Worm (Caenorhabditis elegans) whole organism, late embryonic: ENCODE measurements around the gene pelo-1.
A peak's percentile ranks its signal among the peaks of the same experiment; 100 is the strongest.

Experiments
- C08G9.2 ChIP-seq: sonication (generic microtip); optimal IDR thresholded peaks from 2 replicates; lab custom pipeline; 2016; ENCODE audit warnings: mild to moderate bottlenecking, missing genetic modification characterization, moderate library complexity, missing compliant biosample characterization
- C38D4.7 ChIP-seq: fragments of 200-800 bp; sonication (Bioruptor generic); optimal IDR thresholded peaks from 2 replicates; lab custom pipeline; 2018; ENCODE audit warnings: mild to moderate bottlenecking, missing genetic modification characterization, moderate library complexity, missing compliant biosample characterization
- F13H6.1 ChIP-seq: sonication (generic microtip); optimal IDR thresholded peaks from 2 replicates; lab custom pipeline; 2016; ENCODE audit warnings: missing genetic modification characterization, missing compliant biosample characterization
- T23F11.4 ChIP-seq: fragments of 200-800 bp; sonication (Bioruptor generic); optimal IDR thresholded peaks from 2 replicates; lab custom pipeline; 2018; ENCODE audit warnings: mild to moderate bottlenecking, missing genetic modification characterization, missing compliant biosample characterization
- ahr-1 ChIP-seq: sonication (generic microtip); optimal IDR thresholded peaks from 2 replicates; lab custom pipeline; 2016; ENCODE audit warnings: missing genetic modification characterization, missing compliant biosample characterization
- ama-1 ChIP-seq: fragments of 150-350 bp; optimal IDR thresholded peaks from 2 replicates; lab custom pipeline; 2014
- ceh-14 ChIP-seq: sonication (generic microtip); optimal IDR thresholded peaks from 2 replicates; lab custom pipeline; 2016; ENCODE audit warnings: missing genotype, missing genetic modification characterization, missing compliant biosample characterization
- ceh-18 ChIP-seq: sonication (generic microtip); optimal IDR thresholded peaks from 2 replicates; lab custom pipeline; 2016; ENCODE audit warnings: missing genetic modification characterization, missing compliant biosample characterization
- ceh-19 ChIP-seq: fragments of 200-800 bp; sonication (Bioruptor generic); optimal IDR thresholded peaks from 2 replicates; lab custom pipeline; 2018; ENCODE audit warnings: mild to moderate bottlenecking, missing genetic modification characterization, missing compliant biosample characterization
- ceh-30 ChIP-seq: fragments of 150-350 bp; optimal IDR thresholded peaks from 2 replicates; lab custom pipeline; 2014; ENCODE audit warnings: missing biosample characterization, missing genetic modification characterization
- ceh-31 ChIP-seq: sonication (generic microtip); optimal IDR thresholded peaks from 2 replicates; lab custom pipeline; 2016; ENCODE audit warnings: missing genetic modification characterization, missing compliant biosample characterization
- ceh-34 ChIP-seq: sonication (generic microtip); optimal IDR thresholded peaks from 2 replicates; lab custom pipeline; 2016; ENCODE audit warnings: mild to moderate bottlenecking, missing genetic modification characterization, missing compliant biosample characterization
- ceh-48 ChIP-seq: sonication (generic microtip); optimal IDR thresholded peaks from 2 replicates; lab custom pipeline; 2016; ENCODE audit warnings: missing genetic modification characterization, inconsistent platforms, missing compliant biosample characterization
- ceh-6 ChIP-seq: fragments of 200-800 bp; sonication (Bioruptor generic); optimal IDR thresholded peaks from 2 replicates; lab custom pipeline; 2018; ENCODE audit warnings: mild to moderate bottlenecking, missing genetic modification characterization, missing compliant biosample characterization
- ceh-9 ChIP-seq: sonication (generic microtip); optimal IDR thresholded peaks from 2 replicates; lab custom pipeline; 2016; ENCODE audit warnings: mild to moderate bottlenecking, missing genetic modification characterization, inconsistent platforms, missing compliant biosample characterization
- elt-4 ChIP-seq: sonication (generic microtip); optimal IDR thresholded peaks from 2 replicates; lab custom pipeline; 2016; ENCODE audit warnings: missing genetic modification characterization, missing compliant biosample characterization
- ets-4 ChIP-seq: sonication (generic microtip); optimal IDR thresholded peaks from 2 replicates; lab custom pipeline; 2016; ENCODE audit warnings: missing genetic modification characterization, missing compliant biosample characterization
- eyg-1 ChIP-seq: sonication (generic microtip); optimal IDR thresholded peaks from 2 replicates; lab custom pipeline; 2016; ENCODE audit warnings: missing genotype, missing genetic modification characterization, missing compliant biosample characterization
- fkh-6 ChIP-seq: sonication (generic microtip); optimal IDR thresholded peaks from 2 replicates; lab custom pipeline; 2016; ENCODE audit warnings: missing genetic modification characterization, missing compliant biosample characterization
- gmeb-2 ChIP-seq: sonication (generic microtip); optimal IDR thresholded peaks from 2 replicates; lab custom pipeline; 2016; ENCODE audit warnings: missing genetic modification characterization, inconsistent platforms, missing compliant biosample characterization
- hlh-13 ChIP-seq: fragments of 200-800 bp; sonication (Bioruptor generic); optimal IDR thresholded peaks from 2 replicates; lab custom pipeline; 2018; ENCODE audit warnings: mild to moderate bottlenecking, missing genetic modification characterization, missing compliant biosample characterization
- hlh-15 ChIP-seq: sonication (generic microtip); optimal IDR thresholded peaks from 2 replicates; lab custom pipeline; 2016; ENCODE audit warnings: missing genetic modification characterization, missing compliant biosample characterization
- hlh-30 ChIP-seq: sonication (generic microtip); optimal IDR thresholded peaks from 2 replicates; lab custom pipeline; 2017; ENCODE audit warnings: antibody characterized with exemption, missing genetic modification characterization, missing compliant biosample characterization; ENCODE audit not compliant: insufficient read depth
- hlh-8 ChIP-seq: sonication (generic microtip); optimal IDR thresholded peaks from 2 replicates; lab custom pipeline; 2016; ENCODE audit warnings: missing genotype, missing genetic modification characterization, missing compliant biosample characterization
- lim-6 ChIP-seq: sonication (generic microtip); optimal IDR thresholded peaks from 2 replicates; lab custom pipeline; 2016; ENCODE audit warnings: missing genetic modification characterization, missing compliant biosample characterization
- madf-2 ChIP-seq: sonication (generic microtip); optimal IDR thresholded peaks from 2 replicates; lab custom pipeline; 2017; ENCODE audit warnings: missing genetic modification characterization, missing compliant biosample characterization
- mec-3 ChIP-seq: sonication (generic microtip); optimal IDR thresholded peaks from 2 replicates; lab custom pipeline; 2016; ENCODE audit warnings: borderline replicate concordance, missing genetic modification characterization, missing compliant biosample characterization
- nfya-1 ChIP-seq: sonication (generic microtip); optimal IDR thresholded peaks from 2 replicates; lab custom pipeline; 2017; ENCODE audit warnings: missing genetic modification characterization, mild to moderate bottlenecking, missing compliant biosample characterization, antibody characterized with exemption, moderate library complexity
- npax-4 ChIP-seq: sonication (generic microtip); optimal IDR thresholded peaks from 2 replicates; lab custom pipeline; 2016; ENCODE audit warnings: missing genetic modification characterization, missing compliant biosample characterization
- pat-9 ChIP-seq: fragments of 200-800 bp; sonication (Bioruptor generic); optimal IDR thresholded peaks from 2 replicates; lab custom pipeline; 2018; ENCODE audit warnings: mild to moderate bottlenecking, missing genetic modification characterization, moderate library complexity, missing compliant biosample characterization
- pha-4 ChIP-seq: fragments of 150-350 bp; optimal IDR thresholded peaks from 2 replicates; lab custom pipeline; 2018; ENCODE audit warnings: missing biosample characterization, missing genetic modification reagents, missing genetic modification characterization
- pqm-1 ChIP-seq: sonication (generic microtip); optimal IDR thresholded peaks from 2 replicates; lab custom pipeline; 2016; ENCODE audit warnings: missing genetic modification characterization, missing compliant biosample characterization
- rnt-1 ChIP-seq: sonication (generic microtip); optimal IDR thresholded peaks from 2 replicates; lab custom pipeline; 2016; ENCODE audit warnings: missing genetic modification characterization, missing compliant biosample characterization
- sox-2 ChIP-seq: fragments of 200-800 bp; sonication (Bioruptor generic); IDR thresholded peaks from 2 replicates; pipeline ENCODE4 v1.3.6; 2022; ENCODE audit warnings: missing genetic modification reagents, missing genetic modification characterization, missing compliant biosample characterization
- sox-4 ChIP-seq: sonication (generic microtip); optimal IDR thresholded peaks from 2 replicates; lab custom pipeline; 2017; ENCODE audit warnings: mild to moderate bottlenecking, missing genetic modification characterization, inconsistent platforms, missing compliant biosample characterization
- tbx-7 ChIP-seq: sonication (generic microtip); optimal IDR thresholded peaks from 2 replicates; lab custom pipeline; 2016; ENCODE audit warnings: missing genotype, missing genetic modification characterization, missing compliant biosample characterization
- unc-3 ChIP-seq, 2 experiments: fragments of 200-800 bp in 1 of 2; sonication (Bioruptor generic) in 1 of 2; sonication (generic microtip) in 1 of 2; conservative IDR thresholded peaks in 1 of 2; optimal IDR thresholded peaks in 1 of 2; 2 replicates each; pipeline versions ENCODE4 v1.3.6 to Lab custom; 2016 to 2022; ENCODE audit warnings: missing compliant biosample characterization in 2 of 2, missing genetic modification characterization in 2 of 2, missing genetic modification reagents in 1 of 2
- unc-42 ChIP-seq: sonication (generic microtip); optimal IDR thresholded peaks from 2 replicates; lab custom pipeline; 2016; ENCODE audit warnings: missing genotype, missing genetic modification characterization, missing compliant biosample characterization
- unc-55 ChIP-seq: sonication (generic microtip); optimal IDR thresholded peaks from 2 replicates; lab custom pipeline; 2017; ENCODE audit warnings: missing biosample characterization, missing genetic modification reagents, missing genetic modification characterization
- unc-86 ChIP-seq: sonication (generic microtip); optimal IDR thresholded peaks from 2 replicates; lab custom pipeline; 2016; ENCODE audit warnings: missing genetic modification characterization, missing compliant biosample characterization
- ztf-16 ChIP-seq: sonication (generic microtip); optimal IDR thresholded peaks from 2 replicates; lab custom pipeline; 2017; ENCODE audit warnings: missing genetic modification characterization, missing compliant biosample characterization

pelo-1 gene

ce11 chrIII:4193659-4194103, 10.3 kb downstream of the pelo-1 start, which contains the start of gene xbp-1 (continued):
- TF ChIP-seq ahr-1 (tag; lab: Kevin White, UChicago) (no peak), rnt-1 (peak; percentile 76), unc-42 (tag; lab: Kevin White, UChicago) (peak; percentile 51), hlh-13 (GFP tag; lab: Kevin White, UChicago) (no peak), elt-4 (tag; lab: Kevin White, UChicago) (no peak), ama-1 (lab: Kevin White, UChicago) (peak; percentile 23), hlh-30 (tag; lab: Kevin White, UChicago) (peak; percentile 62), F13H6.1 (tag; lab: Kevin White, UChicago) (no peak), unc-3 (GFP tag; conservative IDR thresholded peaks at IDR 0.05; lab: Robert Waterston, UW) (no peak), unc-3 (tag; optimal IDR thresholded peaks at IDR 0.05; lab: Kevin White, UChicago) (no peak), hlh-15 (tag; lab: Kevin White, UChicago) (no peak), fkh-6 (tag; lab: Kevin White, UChicago) (no peak), mec-3 (tag; lab: Kevin White, UChicago) (no peak), ceh-14 (tag; lab: Kevin White, UChicago) (peak; percentile 38), pqm-1 (tag; lab: Kevin White, UChicago) (peak; percentile 59), pat-9 (tag; lab: Kevin White, UChicago) (no peak)
- TF ChIP-seq, all 69 proteins: peak for 21

- TF ChIP-seq nfya-1 (tag; lab: Kevin White, UChicago) (peak; percentile 4), sox-4 (tag; lab: Kevin White, UChicago) (no peak), T23F11.4 (no peak), gmeb-2 (no peak), unc-55 (peak; percentile 26), ceh-30 (tag; lab: Kevin White, UChicago) (no peak), ztf-16 (tag; lab: Kevin White, UChicago) (no peak), ceh-48 (tag; lab: Kevin White, UChicago) (peak; percentile 61), lim-6 (tag; lab: Kevin White, UChicago) (no peak), ceh-31 (tag; lab: Kevin White, UChicago) (peak; percentile 52), ceh-14 (tag; lab: Kevin White, UChicago) (no peak), ceh-19 (GFP tag; lab: Kevin White, UChicago) (no peak), mec-3 (tag; lab: Kevin White, UChicago) (no peak), hlh-15 (tag; lab: Kevin White, UChicago) (no peak), ets-4 (tag; lab: Kevin White, UChicago) (no peak), hlh-8 (no peak), sox-2 (GFP tag; lab: Robert Waterston, UW) (no peak), unc-86 (tag; lab: Kevin White, UChicago) (no peak), madf-2 (tag; lab: Kevin White, UChicago) (no peak), ceh-9 (tag; lab: Kevin White, UChicago) (no peak), ceh-34 (tag; lab: Kevin White, UChicago) (no peak), F13H6.1 (tag; lab: Kevin White, UChicago) (no peak), C38D4.7 (GFP tag; lab: Kevin White, UChicago) (no peak), unc-42 (tag; lab: Kevin White, UChicago) (peak; percentile 58), ahr-1 (tag; lab: Kevin White, UChicago) (no peak), ama-1 (lab: Kevin White, UChicago) (no peak)
These were observed 12.9 kb downstream of the pelo-1 start, which contains the start of gene dnj-16 for ce11 chrIII:4191091-4191638. Gene dnj-16, plus strand, starts transcription at chrIII:4191141.

ce11 chrIII:4190241-4190640, 13.8 kb downstream of the pelo-1 start, which contains the start of gene spp-28:
Gene spp-28, minus strand, starts transcription at chrIII:4190341.
- TF ChIP-seq ceh-6 (GFP tag; lab: Kevin White, UChicago): no peak
- TF ChIP-seq nfya-1 (tag; lab: Kevin White, UChicago): no peak
- TF ChIP-seq pha-4 (tag; lab: Kevin White, UChicago): no peak
- TF ChIP-seq C08G9.2 (tag; lab: Kevin White, UChicago): no peak
- TF ChIP-seq ceh-14 (tag; lab: Kevin White, UChicago): no peak
- TF ChIP-seq hlh-15 (tag; lab: Kevin White, UChicago): no peak
- TF ChIP-seq ceh-31 (tag; lab: Kevin White, UChicago): no peak
- no peak for TF ChIP-seq ceh-18 (tag; lab: Kevin White, UChicago)
- TF ChIP-seq eyg-1 (tag; lab: Kevin White, UChicago): no peak
- no peak for TF ChIP-seq npax-4 (tag; lab: Kevin White, UChicago)
- TF ChIP-seq tbx-7: no peak
